Fruit fly (Drosophila melanogaster) whole organism, adult: ENCODE measurements around the gene CG12589.

Source experiments
- CG33017 ChIP-seq: fragments of 200-800 bp; sonication (Bioruptor generic); optimal IDR thresholded peaks from 2 replicates; lab custom pipeline; 2018; ENCODE audit warnings: missing biosample characterization, mild to moderate bottlenecking, missing genetic modification characterization, moderate library complexity
- tj ChIP-seq: fragments of 200-800 bp; sonication (Bioruptor generic); optimal IDR thresholded peaks from 3 replicates; lab custom pipeline; 2017; ENCODE audit warnings: missing biosample characterization, mild to moderate bottlenecking, missing genetic modification characterization, moderate library complexity

DNA sequence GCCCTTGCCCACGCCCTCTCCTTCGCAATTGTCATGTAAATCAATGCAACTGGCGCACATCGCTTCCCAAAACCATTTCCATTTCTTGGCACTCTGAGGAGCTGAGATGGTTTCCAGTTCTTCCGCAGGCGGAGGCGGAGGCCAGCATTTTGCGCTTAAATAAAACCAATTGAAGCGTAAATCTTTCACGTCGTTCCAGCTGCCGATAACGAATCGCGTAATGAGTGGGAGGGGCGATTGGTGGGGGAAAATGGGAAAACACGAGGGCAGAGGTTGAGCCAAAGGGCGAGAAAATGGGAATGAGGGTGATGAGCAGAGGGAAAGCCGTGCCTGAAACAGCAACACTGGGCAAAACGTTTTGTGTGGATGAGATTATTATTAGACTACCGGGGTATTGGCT lies 36.4 kb downstream of the CG12589 start:
- no peak for TF ChIP-seq tj (GFP tag; lab: Kevin White, UChicago)
- no peak for TF ChIP-seq CG33017 (tag; lab: Kevin White, UChicago)
